Fruit fly (Drosophila melanogaster) whole organism, embryonic: ENCODE results near the gene CG17826.

Experiments
- ATbp ChIP-seq: fragments of 200-800 bp; sonication (Bioruptor generic); optimal IDR thresholded peaks from 2 replicates; lab custom pipeline; 2017; ENCODE audit warnings: missing biosample characterization, mild to moderate bottlenecking, missing genetic modification characterization, missing genetic modification reagents
- Atf3 ChIP-seq: fragments of 200-800 bp; sonication (Bioruptor generic); optimal IDR thresholded peaks from 3 replicates; lab custom pipeline; 2016; ENCODE audit warnings: missing biosample characterization, missing genetic modification characterization
- CG12071 ChIP-seq: fragments of 200-800 bp; sonication (Bioruptor generic); optimal IDR thresholded peaks from 3 replicates; lab custom pipeline; 2018; ENCODE audit warnings: missing biosample characterization, mild to moderate bottlenecking, missing genetic modification characterization
- CG12219 ChIP-seq: fragments of 200-800 bp; sonication (Bioruptor generic); optimal IDR thresholded peaks from 3 replicates; lab custom pipeline; 2018; ENCODE audit warnings: missing biosample characterization, mild to moderate bottlenecking, missing genetic modification characterization
- CG1603 ChIP-seq: fragments of 200-800 bp; sonication (Bioruptor generic); optimal IDR thresholded peaks from 2 replicates; lab custom pipeline; 2019; ENCODE audit warnings: missing biosample characterization, mild to moderate bottlenecking, missing genetic modification characterization, moderate library complexity
- CG17361 ChIP-seq: fragments of 200-800 bp; sonication (Bioruptor generic); IDR thresholded peaks from 3 replicates; pipeline ENCODE4 v1.3.6; 2022; ENCODE audit warnings: missing biosample characterization, missing genetic modification characterization
- CG42726 ChIP-seq: fragments of 200-800 bp; sonication (Bioruptor generic); IDR thresholded peaks from 2 replicates; pipeline ENCODE4 v1.3.6; 2022; ENCODE audit warnings: missing biosample characterization, missing genetic modification characterization; ENCODE audit not compliant: partially characterized antibody
- CG4707 ChIP-seq: fragments of 200-800 bp; sonication (Bioruptor generic); optimal IDR thresholded peaks from 2 replicates; lab custom pipeline; 2018; ENCODE audit warnings: missing biosample characterization, mild to moderate bottlenecking, missing genetic modification characterization, moderate library complexity
- CG6689 ChIP-seq: fragments of 200-800 bp; sonication (Bioruptor generic); IDR thresholded peaks from 2 replicates; pipeline ENCODE4 v1.3.6; 2022; ENCODE audit warnings: missing biosample characterization, missing genetic modification characterization
- CG7372 ChIP-seq: fragments of 200-800 bp; sonication (Bioruptor generic); IDR thresholded peaks from 2 replicates; pipeline ENCODE4 v1.3.6; 2022; ENCODE audit warnings: missing biosample characterization, missing genetic modification characterization
- CG8281 ChIP-seq: fragments of 200-800 bp; sonication (Bioruptor generic); optimal IDR thresholded peaks from 2 replicates; lab custom pipeline; 2018; ENCODE audit warnings: missing biosample characterization, mild to moderate bottlenecking, missing genetic modification characterization, moderate library complexity
- CTCF ChIP-seq: fragments of 200-800 bp; sonication (Bioruptor generic); optimal IDR thresholded peaks from 2 replicates; lab custom pipeline; 2017; ENCODE audit warnings: missing biosample characterization, mild to moderate bottlenecking, missing genetic modification characterization, moderate library complexity
- E2f2 ChIP-seq: fragments of 200-800 bp; sonication (Bioruptor generic); IDR thresholded peaks from 2 replicates; pipeline ENCODE4 v1.3.6; 2022; ENCODE audit warnings: missing biosample characterization, missing genetic modification characterization
- Eip74EF ChIP-seq, 2 experiments: fragments of 200-800 bp in 1 of 2; fragments of >200 bp in 1 of 2; sonication (Bioruptor generic) in 1 of 2; optimal IDR thresholded peaks; 2 replicates each; lab custom pipeline; 2017 to 2019; ENCODE audit warnings: missing biosample characterization in 2 of 2, missing genetic modification characterization in 2 of 2, mild to moderate bottlenecking in 1 of 2, moderate library complexity in 1 of 2
- Fer1 ChIP-seq: fragments of 200-800 bp; sonication (Bioruptor generic); optimal IDR thresholded peaks from 2 replicates; lab custom pipeline; 2017; ENCODE audit warnings: missing biosample characterization, mild to moderate bottlenecking, missing genetic modification characterization
- HLH3B ChIP-seq: fragments of 200-800 bp; sonication (Bioruptor generic); IDR thresholded peaks from 2 replicates; pipeline ENCODE4 v1.3.6; 2022; ENCODE audit warnings: missing biosample characterization, missing genetic modification characterization
- Hr3 ChIP-seq: fragments of 200-800 bp; sonication (Bioruptor generic); optimal IDR thresholded peaks from 3 replicates; lab custom pipeline; 2016; ENCODE audit warnings: missing biosample characterization, missing genetic modification characterization
- Lhr ChIP-seq: fragments of 200-800 bp; sonication (Bioruptor generic); optimal IDR thresholded peaks from 3 replicates; lab custom pipeline; 2017; ENCODE audit warnings: mild to moderate bottlenecking, missing biosample characterization, missing genetic modification reagents, missing genetic modification characterization
- Lpt ChIP-seq: fragments of >200 bp; optimal IDR thresholded peaks from 2 replicates; lab custom pipeline; 2018; ENCODE audit warnings: missing biosample characterization, missing genetic modification characterization
- Opbp ChIP-seq: fragments of 200-800 bp; sonication (Bioruptor generic); IDR thresholded peaks from 3 replicates; pipeline ENCODE4 v1.3.6; 2022; ENCODE audit warnings: missing biosample characterization, missing genetic modification characterization; ENCODE audit not compliant: partially characterized antibody
- amos ChIP-seq: fragments of 200-800 bp; sonication (Bioruptor generic); IDR thresholded peaks from 2 replicates; pipeline ENCODE4 v1.3.6; 2022; ENCODE audit warnings: missing biosample characterization, missing genetic modification characterization; ENCODE audit not compliant: partially characterized antibody
- btn ChIP-seq: fragments of 200-800 bp; sonication (Bioruptor generic); optimal IDR thresholded peaks from 2 replicates; lab custom pipeline; 2016; ENCODE audit warnings: missing biosample characterization, missing genetic modification characterization
- dan ChIP-seq: fragments of 200-800 bp; sonication (Bioruptor generic); IDR thresholded peaks from 2 replicates; pipeline ENCODE4 v1.3.6; 2022; ENCODE audit warnings: missing biosample characterization, missing genetic modification characterization
- gcm ChIP-seq: fragments of 200-800 bp; sonication (Bioruptor generic); optimal IDR thresholded peaks from 2 replicates; lab custom pipeline; 2019; ENCODE audit warnings: missing biosample characterization, mild to moderate bottlenecking, missing genetic modification characterization, moderate library complexity
- grau ChIP-seq: fragments of 200-800 bp; optimal IDR thresholded peaks from 3 replicates; lab custom pipeline; 2019; ENCODE audit warnings: missing biosample characterization, mild to moderate bottlenecking, missing genetic modification characterization, moderate library complexity
- hkb ChIP-seq, 2 experiments: fragments of 200-800 bp in 1 of 2; fragments of >200 bp in 1 of 2; sonication (Bioruptor generic) in 1 of 2; IDR thresholded peaks in 1 of 2; optimal IDR thresholded peaks in 1 of 2; 2 replicates each; pipeline versions ENCODE4 v1.3.6 to Lab custom; 2017 to 2022; ENCODE audit warnings: missing biosample characterization in 1 of 2, missing genetic modification characterization in 1 of 2
- pfk ChIP-seq: fragments of 200-800 bp; sonication (Bioruptor generic); optimal IDR thresholded peaks from 2 replicates; lab custom pipeline; 2018; ENCODE audit warnings: missing biosample characterization, mild to moderate bottlenecking, missing genetic modification characterization, moderate library complexity
- pita ChIP-seq: fragments of 200-800 bp; sonication (Bioruptor generic); optimal IDR thresholded peaks from 2 replicates; lab custom pipeline; 2017; ENCODE audit warnings: missing biosample characterization, mild to moderate bottlenecking, missing genetic modification characterization
- run ChIP-seq: fragments of 200-800 bp; sonication (Bioruptor generic); optimal IDR thresholded peaks from 3 replicates; lab custom pipeline; 2018; ENCODE audit warnings: missing biosample characterization, mild to moderate bottlenecking, missing genetic modification characterization
- sd ChIP-seq: fragments of 200-800 bp; sonication (Bioruptor generic); optimal IDR thresholded peaks from 3 replicates; lab custom pipeline; 2018; ENCODE audit warnings: missing biosample characterization, mild to moderate bottlenecking, missing genetic modification characterization, moderate library complexity
- sens ChIP-seq: fragments of 200-800 bp; sonication (Bioruptor generic); peaks from one replicate; lab custom pipeline; 2016; ENCODE audit warnings: missing biosample characterization, missing genetic modification characterization
- slbo ChIP-seq: fragments of 200-800 bp; sonication (Bioruptor generic); IDR thresholded peaks from 2 replicates; pipeline ENCODE4 v1.3.6; 2022; ENCODE audit warnings: missing biosample characterization, missing genetic modification characterization
- stwl ChIP-seq: fragments of 200-800 bp; sonication (Bioruptor generic); optimal IDR thresholded peaks from 3 replicates; lab custom pipeline; 2018; ENCODE audit warnings: missing biosample characterization, mild to moderate bottlenecking, missing genetic modification characterization, moderate library complexity
- tap ChIP-seq: fragments of 200-800 bp; optimal IDR thresholded peaks from 3 replicates; lab custom pipeline; 2019; ENCODE audit warnings: missing biosample characterization, mild to moderate bottlenecking, missing genetic modification characterization, moderate library complexity
- tna ChIP-seq: fragments of 200-800 bp; sonication (Bioruptor generic); IDR thresholded peaks from 2 replicates; pipeline ENCODE4 v1.3.6; 2022; ENCODE audit warnings: missing biosample characterization, missing genetic modification characterization; ENCODE audit not compliant: partially characterized antibody

Gene CG17826

DNA sequence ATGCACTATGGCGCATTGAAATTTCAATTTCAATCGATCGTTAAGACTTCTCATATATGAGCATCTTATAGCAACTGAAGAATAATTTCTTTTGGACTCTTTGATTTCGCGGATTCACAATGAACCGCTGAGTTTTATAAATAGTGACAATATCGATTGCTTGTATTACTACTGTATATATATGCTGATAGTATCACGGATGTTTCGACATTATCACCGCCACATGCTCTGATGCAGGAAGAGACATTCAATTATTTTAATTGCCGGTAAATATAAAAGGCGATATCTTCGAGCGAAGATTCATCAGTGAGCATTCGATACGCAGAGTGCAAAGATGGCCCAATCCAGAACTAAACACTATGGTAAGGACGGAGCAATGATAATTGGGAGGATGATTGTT is at the start of gene CG17826:
TSS of gene CG17826 (plus strand) at position 301 of the 400 bp plus-strand sequence.
- TF ChIP-seq HLH3B = no peak
- TF ChIP-seq, all 482 proteins: peak for 0

DNA sequence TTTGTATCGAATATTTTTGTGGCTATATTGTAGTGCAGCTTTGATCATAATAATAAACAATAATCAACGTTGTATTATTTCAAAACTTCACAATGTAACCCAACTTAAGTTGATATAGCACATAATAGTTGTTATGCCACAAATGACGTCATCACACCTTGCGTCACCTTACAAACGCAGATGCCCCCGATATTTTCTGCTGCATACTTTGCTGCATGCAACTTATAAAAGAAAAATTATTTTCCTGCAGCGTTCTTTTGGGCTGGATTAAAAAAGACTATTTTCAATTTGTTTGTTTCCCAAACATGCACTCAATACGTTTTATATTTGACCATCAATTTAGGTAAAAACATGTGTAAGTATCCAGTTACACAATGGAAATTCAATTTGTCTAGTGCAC is 31.4 kb upstream of the CG17826 start:
- TF ChIP-seq Hr3 (GFP tag; lab: Kevin White, UChicago) (peak; percentile 94), stwl (tag; lab: Kevin White, UChicago) (peak; percentile 62), Lhr (GFP tag; lab: Kevin White, UChicago) (peak; percentile 18), Eip74EF (GFP tag; optimal IDR thresholded peaks at IDR 0.05; lab: Kevin White, UChicago) (peak in 1 of 2 experiments; percentile 25), grau (tag; lab: Kevin White, UChicago) (no peak), Atf3 (GFP tag; lab: Kevin White, UChicago) (peak; percentile 25), CG42726 (0 out of 2 replicates have a peak, but pooled peaks have one; percentile 40), sd (tag; lab: Kevin White, UChicago) (no peak), Lpt (GFP tag; lab: Kevin White, UChicago) (no peak), sens (peak; percentile 62), CG1603 (tag; lab: Kevin White, UChicago) (peak; percentile 24), hkb (optimal IDR thresholded peaks at IDR 0.05; lab: Kevin White, UChicago) (no peak), hkb (GFP tag; IDR thresholded peaks at IDR 0.05; lab: Robert Waterston, UW) (no peak), CG6689 (GFP tag; lab: Robert Waterston, UW) (peak; percentile 98), pita (GFP tag; lab: Kevin White, UChicago) (peak; percentile 21), CG8281 (peak; percentile 39), CTCF (GFP tag; lab: Kevin White, UChicago) (peak; percentile 47), tna (GFP tag; lab: Robert Waterston, UW) (no peak), amos (peak; percentile 22)

DNA sequence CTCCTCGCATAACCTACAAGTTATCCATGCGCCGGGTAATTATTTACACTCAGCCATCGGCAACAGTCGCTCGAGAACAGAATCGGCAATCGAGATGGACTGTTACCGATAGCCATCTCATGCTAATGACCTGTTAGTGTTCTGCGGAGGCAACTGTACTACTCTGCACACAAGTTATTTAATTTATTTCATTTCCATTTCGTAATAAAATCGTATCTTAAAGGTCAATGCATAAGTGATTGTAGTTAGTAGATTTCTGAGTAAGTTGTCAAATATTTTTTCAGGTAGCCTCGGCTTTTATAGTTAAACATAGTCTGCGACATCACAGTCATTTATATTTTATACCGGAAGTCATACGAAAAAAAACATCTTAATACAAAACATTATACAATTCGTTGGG is 28.4 kb upstream of the CG17826 start, which contains the start of gene CG11588:
TSS of gene CG11588 (plus strand) at position 301 of the 400 bp plus-strand sequence.
- TF ChIP-seq Opbp (GFP tag; lab: Robert Waterston, UW) (no peak), gcm (no peak), E2f2 (GFP tag; lab: Robert Waterston, UW) (no peak), CG12071 (no peak), run (no peak), CG17361 (GFP tag; lab: Robert Waterston, UW) (no peak), ATbp (GFP tag; lab: Kevin White, UChicago) (no peak), tap (tag; lab: Kevin White, UChicago) (no peak), Fer1 (GFP tag; lab: Kevin White, UChicago) (no peak), slbo (GFP tag; lab: Robert Waterston, UW) (no peak), btn (GFP tag; lab: Kevin White, UChicago) (no peak), CG12219 (no peak), pfk (GFP tag; lab: Kevin White, UChicago) (no peak), CG7372 (GFP tag; lab: Robert Waterston, UW) (no peak), dan (GFP tag; lab: Robert Waterston, UW) (no peak)

DNA sequence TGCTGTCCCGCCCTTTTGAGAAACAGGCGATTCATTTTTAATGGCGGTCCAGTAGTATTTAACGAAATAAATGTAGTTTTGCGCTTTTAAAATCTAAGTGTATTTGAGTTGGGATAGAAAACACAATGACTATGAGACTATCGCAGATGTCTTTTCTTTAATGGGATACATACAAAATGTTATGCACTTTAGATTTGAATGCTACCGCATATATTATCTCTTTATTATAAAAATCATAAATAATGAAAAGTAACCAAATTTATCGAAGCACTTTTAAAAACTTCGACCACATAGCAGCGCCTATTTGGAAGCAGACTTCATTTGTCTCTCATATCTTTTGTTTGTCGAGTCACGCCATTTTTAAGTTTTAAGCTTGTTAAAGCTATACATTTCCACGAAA is 25.0 kb upstream of the CG17826 start, which contains the start of gene SdhAL:
TSS of gene SdhAL (minus strand) at position 101 of the 400 bp plus-strand sequence.
- TF ChIP-seq CG4707 = no peak
